Worm (Caenorhabditis elegans): ENCODE data around the gene his-37.

Gene his-37

ce11 chrV:9549459-9549858, 2.6 kb downstream of the his-37 start, which contains the start of gene nstp-10:
nstp-10 (minus strand) TSS chrV:9549836.
- TF ChIP-seq B0336.3 (GFP tag; IDR thresholded peaks at IDR 0.05) (peak; percentile 82), B0019.2 (GFP tag; conservative IDR thresholded peaks at IDR 0.05) (peak; percentile 98), let-526 (GFP tag; IDR thresholded peaks at IDR 0.05) (no peak), ztf-18 (tag; optimal IDR thresholded peaks at IDR 0.05) (peak; percentile 85), him-1 (tag; optimal IDR thresholded peaks at IDR 0.05) (peak; percentile 60), F37B4.10 (GFP tag; IDR thresholded peaks at IDR 0.05) (no peak), F52B5.7 (tag; optimal IDR thresholded peaks at IDR 0.05) (no peak), hmg-1.2 (GFP tag; IDR thresholded peaks at IDR 0.05) (peak; percentile 69), bed-2 (GFP tag; IDR thresholded peaks at IDR 0.05) (peak; percentile 62; the same call in 1 of the 2 replicates), lin-40 (tag; optimal IDR thresholded peaks at IDR 0.05) (peak; percentile 28), ceh-58 (GFP tag; IDR thresholded peaks at IDR 0.05) (no peak), lin-35 (GFP tag; optimal IDR thresholded peaks at IDR 0.05) (peak in 1 of 3 experiments; percentile 8), somi-1 (GFP tag; optimal IDR thresholded peaks at IDR 0.05) (no peak), ceh-40 (GFP tag; IDR thresholded peaks at IDR 0.05) (no peak), madf-8 (GFP tag; conservative IDR thresholded peaks at IDR 0.05) (peak; percentile 91), Y53F4B.3 (GFP tag; IDR thresholded peaks at IDR 0.05) (peak; percentile 83), F49E8.2 (tag; optimal IDR thresholded peaks at IDR 0.05; ENCODE audit: insufficient read depth) (peak; percentile 91), ztf-28 (GFP tag; IDR thresholded peaks at IDR 0.05) (peak; percentile 77; the same call in 1 of the 2 replicates), lir-1 (GFP tag; conservative IDR thresholded peaks at IDR 0.05) (peak; percentile 71), nhr-120 (GFP tag; IDR thresholded peaks at IDR 0.05) (no peak), F10E7.11 (tag; optimal IDR thresholded peaks at IDR 0.05) (no peak), ztf-22 (GFP tag; optimal IDR thresholded peaks at IDR 0.05) (no peak), B0261.1 (tag; optimal IDR thresholded peaks at IDR 0.05) (no peak), snpc-1.3 (tag; optimal IDR thresholded peaks at IDR 0.05; ENCODE audit: insufficient read depth) (peak; percentile 94), Y67H2A.10 (GFP tag; conservative IDR thresholded peaks at IDR 0.05) (peak; percentile 54; the same call in 1 of the 2 replicates), tbp1 (GFP tag; optimal IDR thresholded peaks at IDR 0.05) (peak; percentile 72), sea-2 (GFP tag; IDR thresholded peaks at IDR 0.05) (no peak), nhr-27 (tag; optimal IDR thresholded peaks at IDR 0.05) (no peak), ceh-91 (GFP tag; IDR thresholded peaks at IDR 0.05) (peak; percentile 96), madf-10 (tag; optimal IDR thresholded peaks at IDR 0.05) (no peak), F23B12.7 (tag; optimal IDR thresholded peaks at IDR 0.05; ENCODE audit: insufficient read depth) (peak; percentile 85), cebp-1 (GFP tag; IDR thresholded peaks at IDR 0.05) (0 out of 2 replicates have a peak, but pooled peaks have one; percentile 17), cebp-1 (tag; optimal IDR thresholded peaks at IDR 0.05) (peak; percentile 48), efl-1 (GFP tag; optimal IDR thresholded peaks at IDR 0.05) (peak; percentile 88), ZK185.1 (tag; optimal IDR thresholded peaks at IDR 0.05; ENCODE audit: poor library complexity, severe bottlenecking) (peak; percentile 49), ceh-100 (GFP tag; IDR thresholded peaks at IDR 0.05) (peak; percentile 76), attf-6 (GFP tag; IDR thresholded peaks at IDR 0.05) (peak; percentile 61), Y95B8A.8 (GFP tag; IDR thresholded peaks at IDR 0.05) (peak; percentile 91), rec-8 (tag; optimal IDR thresholded peaks at IDR 0.05) (peak in 1 of 2 experiments; percentile 51), lsl-1 (GFP tag; optimal IDR thresholded peaks at IDR 0.05) (peak; percentile 98), bed-1 (GFP tag; IDR thresholded peaks at IDR 0.05) (no peak), attf-5 (GFP tag; optimal IDR thresholded peaks at IDR 0.05) (peak; percentile 70), hrde-1 (tag; optimal IDR thresholded peaks at IDR 0.05; ENCODE audit: borderline replicate concordance) (peak; percentile 26), K11D2.4 (GFP tag; IDR thresholded peaks at IDR 0.05) (no peak), snpc-1.1 (tag; optimal IDR thresholded peaks at IDR 0.05; ENCODE audit: insufficient read depth) (peak; percentile 81), sdz-38 (tag; optimal IDR thresholded peaks at IDR 0.05) (no peak), rpc-1 (optimal IDR thresholded peaks at IDR 0.05) (no peak), rpc-1 (tag; optimal IDR thresholded peaks at IDR 0.05) (no peak)

Data from whole organism, young adult.